Worm (Caenorhabditis elegans): ENCODE measurements around the gene ckc-1.

DNA sequence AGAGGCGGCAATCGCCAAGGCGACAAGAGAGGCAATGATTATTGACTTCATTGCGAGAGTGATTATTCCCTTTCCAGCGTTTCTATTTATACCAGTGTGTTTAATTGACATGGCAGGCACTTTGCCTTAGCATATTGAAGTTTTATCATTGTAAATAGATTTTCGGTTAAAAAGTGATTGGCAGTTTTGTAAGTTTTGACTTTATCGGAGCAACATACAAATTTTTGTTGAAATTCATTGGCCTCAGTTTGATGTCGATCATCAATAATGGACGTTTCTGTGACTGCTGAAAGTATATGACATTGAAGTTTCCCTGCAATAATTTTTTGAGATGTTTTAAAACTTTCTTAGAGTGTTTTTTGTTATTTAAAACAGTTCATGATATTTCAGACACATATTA, 3.9 kb upstream of the ckc-1 start, which contains the start of gene vit-3:
- TF ChIP-seq nhr-77 (tag; optimal IDR thresholded peaks at IDR 0.05) = no peak
- TF ChIP-seq fos-1 (tag; optimal IDR thresholded peaks at IDR 0.05) = no peak
- TF ChIP-seq rnt-1 (tag; optimal IDR thresholded peaks at IDR 0.05) = no peak
- TF ChIP-seq ztf-11 (tag; optimal IDR thresholded peaks at IDR 0.05) = no peak

Data from whole organism, L1 larva.